Worm (Caenorhabditis elegans): Measurements from ENCODE around the gene lst-2.

DNA sequence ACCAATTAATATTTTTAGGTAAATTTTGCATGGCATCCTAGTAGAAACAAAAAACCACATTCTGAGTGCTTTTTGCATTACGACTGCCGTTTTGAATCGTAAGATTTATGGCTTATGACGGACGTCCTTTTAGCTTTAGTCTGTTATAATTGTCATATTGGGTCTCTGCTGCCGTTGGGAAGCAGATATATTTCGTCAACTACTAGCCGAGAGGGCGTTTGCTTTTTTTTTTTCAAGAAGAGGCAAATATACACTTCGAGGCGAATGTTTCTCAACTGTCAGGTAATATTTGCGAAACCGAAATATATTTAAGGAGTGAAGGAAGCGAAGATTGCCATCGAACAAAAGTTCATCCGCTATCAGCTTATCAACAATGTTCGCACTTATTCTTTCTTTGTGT, 39.3 kb downstream of the lst-2 start, which contains the start of gene F14H12.3:
- TF ChIP-seq sea-2 (GFP tag; IDR thresholded peaks at IDR 0.05), result no peak
- TF ChIP-seq dpl-1 (GFP tag; optimal IDR thresholded peaks at IDR 0.05), result no peak
- no peak for TF ChIP-seq ztf-25 (GFP tag; IDR thresholded peaks at IDR 0.05)
- no peak for TF ChIP-seq unc-62 (GFP tag; optimal IDR thresholded peaks at IDR 0.05)
- TF ChIP-seq nhr-90 (tag; optimal IDR thresholded peaks at IDR 0.05), result no peak
- TF ChIP-seq ceh-40 (GFP tag; IDR thresholded peaks at IDR 0.05), result no peak
- no peak for TF ChIP-seq aptf-3 (GFP tag; IDR thresholded peaks at IDR 0.05)
- no peak for TF ChIP-seq ets-4 (GFP tag; optimal IDR thresholded peaks at IDR 0.05)
- TF ChIP-seq hmg-1.2 (GFP tag; IDR thresholded peaks at IDR 0.05), result no peak
- no peak for TF ChIP-seq egl-44 (GFP tag; IDR thresholded peaks at IDR 0.05)
- TF ChIP-seq lin-40 (tag; optimal IDR thresholded peaks at IDR 0.05), result no peak

Data from whole organism, young adult.